Fruit fly (Drosophila melanogaster): ENCODE results near the gene Manf.

DNA sequence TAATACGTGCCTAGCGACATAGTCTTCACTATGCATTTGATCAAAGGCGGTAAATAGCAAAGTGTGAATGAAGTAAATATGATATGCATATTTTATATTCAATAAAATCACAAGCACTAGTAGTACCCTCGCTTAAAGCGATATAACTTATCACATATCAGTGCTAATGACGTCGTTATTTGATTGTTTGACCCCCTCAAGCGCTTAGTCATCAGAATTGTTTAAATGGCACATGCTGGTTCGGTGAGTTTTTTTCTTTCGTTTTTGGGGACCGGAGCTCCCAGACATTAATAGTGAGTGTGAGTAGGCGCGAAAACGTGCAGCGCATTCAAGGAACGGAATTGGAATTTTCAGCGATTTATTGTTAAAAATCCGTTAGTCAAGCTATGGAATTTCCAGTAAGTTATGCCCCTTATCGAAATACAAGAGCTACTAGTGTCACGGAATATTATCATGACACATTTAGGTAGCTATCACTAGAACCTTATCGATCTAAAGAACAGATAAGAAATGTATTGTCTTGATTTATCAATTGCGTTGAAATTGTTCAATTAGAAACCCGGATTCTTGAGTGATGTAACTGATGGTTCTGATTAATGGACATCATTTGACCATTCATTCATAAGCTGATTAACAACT is 1.5 kb upstream of the Manf start:
- TF ChIP-seq pan (optimal IDR thresholded peaks at IDR 0.05) (no peak), CG8478 (optimal IDR thresholded peaks at IDR 0.05) (no peak)
